Worm (Caenorhabditis elegans): Measurements from ENCODE around the gene Y6E2A.4.
"Not testable (repeated sequence)": the region's sequence is repeated elsewhere in the genome, so short reads cannot be mapped to it uniquely, and the experiment has no call there.

- not testable (repeated sequence) for TF ChIP-seq madf-2, unc-86, elt-2, lim-6 (tag; optimal IDR thresholded peaks at IDR 0.05)
Observed at ce11 chrV:15748343-15748742, 31.8 kb upstream of the Y6E2A.4 start, which contains the start of gene T23D5.8.
